Worm (Caenorhabditis elegans) whole organism, L4 larva: ENCODE measurements around the gene F08G2.5.
"Not testable (repeated sequence)": the region's sequence is repeated elsewhere in the genome, so short reads cannot be mapped to it uniquely, and the experiment has no call there.

Experiments used
- T26A8.4 ChIP-seq: fragments of 200-800 bp; sonication (Bioruptor generic); IDR thresholded peaks from 2 replicates; pipeline ENCODE4 v1.3.6; 2022; ENCODE audit warnings: missing genetic modification characterization, missing compliant biosample characterization
- Y48G9A.11 ChIP-seq: fragments of 200-800 bp; sonication (Bioruptor generic); IDR thresholded peaks from 2 replicates; pipeline ENCODE4 v1.3.6; 2022; ENCODE audit warnings: missing genetic modification reagents, missing genetic modification characterization, missing compliant biosample characterization
- arid-1 ChIP-seq: fragments of 200-800 bp; sonication (Bioruptor generic); conservative IDR thresholded peaks from 2 replicates; pipeline ENCODE4 v1.3.6; 2022; ENCODE audit warnings: missing genetic modification reagents, missing genetic modification characterization, missing compliant biosample characterization
- ceh-82 ChIP-seq: sonication (generic microtip); optimal IDR thresholded peaks from 2 replicates; lab custom pipeline; 2017; ENCODE audit warnings: missing biosample characterization, missing genetic modification characterization
- daf-16 ChIP-seq, 3 experiments: sonication (generic microtip); optimal IDR thresholded peaks; 2 replicates each; lab custom pipeline; 2016 to 2017; ENCODE audit warnings: missing genetic modification characterization in 3 of 3, missing genetic modification reagents in 3 of 3, mild to moderate bottlenecking in 2 of 3, missing compliant biosample characterization in 2 of 3, missing biosample characterization in 1 of 3, moderate library complexity in 1 of 3
- dmd-6 ChIP-seq: fragments of 200-800 bp; sonication (Bioruptor generic); IDR thresholded peaks from 2 replicates; pipeline ENCODE4 v1.3.6; 2022; ENCODE audit warnings: missing genetic modification reagents, missing genetic modification characterization, missing compliant biosample characterization
- hlh-11 ChIP-seq: fragments of 200-800 bp; sonication (Bioruptor generic); optimal IDR thresholded peaks from 2 replicates; lab custom pipeline; 2018; ENCODE audit warnings: mild to moderate bottlenecking, missing genetic modification characterization, missing compliant biosample characterization
- hlh-30 ChIP-seq: sonication (generic microtip); optimal IDR thresholded peaks from 2 replicates; lab custom pipeline; 2017; ENCODE audit warnings: antibody characterized with exemption, mild to moderate bottlenecking, missing genetic modification characterization, missing compliant biosample characterization; ENCODE audit not compliant: insufficient read depth
- lin-1 ChIP-seq: fragments of 200-800 bp; sonication (Bioruptor generic); IDR thresholded peaks from 2 replicates; pipeline ENCODE4 v1.3.6; 2022; ENCODE audit warnings: missing genetic modification reagents, missing genetic modification characterization, missing compliant biosample characterization
- lin-38 ChIP-seq: fragments of 200-800 bp; sonication (Bioruptor generic); IDR thresholded peaks from 2 replicates; pipeline ENCODE4 v1.3.6; 2022; ENCODE audit warnings: missing genetic modification reagents, missing genetic modification characterization, missing compliant biosample characterization
- lsy-2 ChIP-seq, 2 experiments: fragments of 150-350 bp in 1 of 2; sonication (generic microtip) in 1 of 2; optimal IDR thresholded peaks; 2 replicates each; lab custom pipeline; 2014 to 2017; ENCODE audit warnings: missing biosample characterization in 2 of 2, missing genetic modification characterization in 2 of 2
- madf-5 ChIP-seq, 2 experiments: fragments of 200-800 bp; sonication (Bioruptor generic); IDR thresholded peaks; 2 replicates each; pipeline ENCODE4 v1.3.6; 2022; ENCODE audit warnings: missing compliant biosample characterization in 2 of 2, missing genetic modification characterization in 2 of 2
- mdl-1 ChIP-seq, 2 experiments: fragments of 150-350 bp in 1 of 2; sonication (generic microtip) in 1 of 2; optimal IDR thresholded peaks; 2 replicates each; lab custom pipeline; 2014 to 2017; ENCODE audit warnings: missing biosample characterization in 2 of 2, missing genetic modification characterization in 2 of 2
- mdt-29 ChIP-seq: fragments of 200-800 bp; sonication (Bioruptor generic); IDR thresholded peaks from 2 replicates; pipeline ENCODE4 v1.3.6; 2022; ENCODE audit warnings: missing genetic modification reagents, missing genetic modification characterization, missing compliant biosample characterization
- mep-1 ChIP-seq: fragments of 150-350 bp; sonication (generic microtip); optimal IDR thresholded peaks from 3 replicates; lab custom pipeline; 2014; ENCODE audit warnings: missing biosample characterization, missing genetic modification characterization
- mes-2 ChIP-seq: sonication (generic microtip); optimal IDR thresholded peaks from 2 replicates; lab custom pipeline; 2016; ENCODE audit warnings: missing genotype, mild to moderate bottlenecking, missing genetic modification characterization, missing compliant biosample characterization; ENCODE audit not compliant: poor library complexity, severe bottlenecking
- mxl-3 ChIP-seq: fragments of 200-800 bp; sonication (Bioruptor generic); optimal IDR thresholded peaks from 2 replicates; lab custom pipeline; 2018; ENCODE audit warnings: mild to moderate bottlenecking, missing genetic modification characterization, missing compliant biosample characterization
- nhr-102 ChIP-seq: sonication (generic microtip); optimal IDR thresholded peaks from 2 replicates; lab custom pipeline; 2016; ENCODE audit warnings: mild to moderate bottlenecking, missing genetic modification characterization, moderate library complexity, missing compliant biosample characterization
- nhr-28 ChIP-seq: fragments of 150-350 bp; optimal IDR thresholded peaks from 2 replicates; lab custom pipeline; 2014; ENCODE audit warnings: missing biosample characterization, missing genetic modification characterization
- nhr-42 ChIP-seq: fragments of 200-800 bp; sonication (Bioruptor generic); IDR thresholded peaks from 2 replicates; pipeline ENCODE4 v1.3.6; 2022; ENCODE audit warnings: missing genetic modification characterization, missing compliant biosample characterization
- nhr-76 ChIP-seq: fragments of 150-350 bp; optimal IDR thresholded peaks from 2 replicates; lab custom pipeline; 2014; ENCODE audit warnings: missing biosample characterization, missing genetic modification characterization
- nhr-77 ChIP-seq: fragments of 150-350 bp; optimal IDR thresholded peaks from 2 replicates; lab custom pipeline; 2014; ENCODE audit warnings: missing biosample characterization, missing genetic modification characterization
- pha-4 ChIP-seq, 2 experiments: fragments of 150-350 bp in 1 of 2; fragments of 200-800 bp in 1 of 2; sonication (Bioruptor generic) in 1 of 2; IDR thresholded peaks in 1 of 2; optimal IDR thresholded peaks in 1 of 2; 2 replicates each; pipeline versions ENCODE4 v1.3.6 to Lab custom; 2014 to 2022; ENCODE audit warnings: missing genetic modification characterization in 2 of 2, missing genetic modification reagents in 2 of 2, missing biosample characterization in 1 of 2, missing compliant biosample characterization in 1 of 2
- php-3 ChIP-seq: fragments of 200-800 bp; sonication (Bioruptor generic); IDR thresholded peaks from 2 replicates; pipeline ENCODE4 v1.3.6; 2022; ENCODE audit warnings: missing genetic modification reagents, missing genetic modification characterization, missing compliant biosample characterization
- pqm-1 ChIP-seq: sonication (generic microtip); optimal IDR thresholded peaks from 2 replicates; lab custom pipeline; 2017; ENCODE audit warnings: missing biosample characterization, missing genetic modification characterization
- snpc-1.2 ChIP-seq: fragments of 200-800 bp; sonication (Bioruptor generic); IDR thresholded peaks from 2 replicates; pipeline ENCODE4 v1.3.6; 2022; ENCODE audit warnings: missing genetic modification reagents, missing genetic modification characterization, missing compliant biosample characterization
- unc-130 ChIP-seq: sonication (generic microtip); optimal IDR thresholded peaks from 2 replicates; lab custom pipeline; 2016; ENCODE audit warnings: missing genetic modification reagents, missing genetic modification characterization, missing compliant biosample characterization
- unc-62 ChIP-seq, 3 experiments: fragments of 150-350 bp in 1 of 3; sonication (generic microtip); optimal IDR thresholded peaks in 2 of 3; peaks in 1 of 3; 1 replicate in 1 of 3; 2 replicates in 2 of 3; lab custom pipeline; 2014 to 2017; ENCODE audit warnings: missing biosample characterization in 3 of 3, missing genetic modification characterization in 3 of 3, missing genetic modification reagents in 3 of 3, missing genotype in 1 of 3

F08G2.5 gene

ce11 chrII:13829123-13829996 lies 4.1 kb downstream of the F08G2.5 start (continued):
- TF ChIP-seq pha-4 (GFP tag; IDR thresholded peaks at IDR 0.05; lab: Robert Waterston, UW): peak; percentile 45; the same call in 1 of the 2 replicates
- TF ChIP-seq pha-4 (tag; optimal IDR thresholded peaks at IDR 0.05; lab: Kevin White, UChicago): not testable (repeated sequence)
- peak; percentile 90 for TF ChIP-seq nhr-77
- peak; percentile 8 for TF ChIP-seq pqm-1
- peak; percentile 38 to 55 for TF ChIP-seq lsy-2 (tag; optimal IDR thresholded peaks at IDR 0.05; lab: Kevin White, UChicago)
- peak; percentile 36 for TF ChIP-seq mes-2 (tag; lab: Kevin White, UChicago)
- TF ChIP-seq nhr-28 (tag; lab: Kevin White, UChicago): peak; percentile 80
- TF ChIP-seq T26A8.4 (GFP tag; lab: Robert Waterston, UW): peak; percentile 89
- peak; percentile 69 for TF ChIP-seq nhr-102 (tag; lab: Kevin White, UChicago)
- TF ChIP-seq nhr-76: peak; percentile 28
- TF ChIP-seq hlh-11 (tag; lab: Kevin White, UChicago): peak; percentile 71
- TF ChIP-seq hlh-30 (tag; lab: Kevin White, UChicago): peak; percentile 70
- peak; percentile 57 for TF ChIP-seq unc-130
- TF ChIP-seq mdl-1 (tag; optimal IDR thresholded peaks at IDR 0.05; lab: Kevin White, UChicago): peak in 1 of 2 experiments; percentile 43
- peak; percentile 71 for TF ChIP-seq dmd-6 (GFP tag; lab: Robert Waterston, UW)
- 0 out of 2 replicates have a peak, but pooled peaks have one; percentile 11 for TF ChIP-seq Y48G9A.11

- TF ChIP-seq unc-62 (GFP tag; optimal IDR thresholded peaks at IDR 0.05 in 1 of 2; lab: Kevin White, UChicago) (peak in 1 of 2 experiments; percentile 27), unc-62 (tag; optimal IDR thresholded peaks at IDR 0.05; lab: Kevin White, UChicago) (no peak), madf-5 (GFP tag; IDR thresholded peaks at IDR 0.05; lab: Robert Waterston, UW) (no peak), ceh-82 (tag; lab: Kevin White, UChicago) (no peak), dmd-6 (GFP tag; lab: Robert Waterston, UW) (no peak), mxl-3 (GFP tag; lab: Kevin White, UChicago) (no peak)
Measured at ce11 chrII:13828597-13828996, 4.8 kb downstream of the F08G2.5 start, which contains the start of gene his-42. TSS of gene his-42 (minus strand) at chrII:13828697.

DNA sequence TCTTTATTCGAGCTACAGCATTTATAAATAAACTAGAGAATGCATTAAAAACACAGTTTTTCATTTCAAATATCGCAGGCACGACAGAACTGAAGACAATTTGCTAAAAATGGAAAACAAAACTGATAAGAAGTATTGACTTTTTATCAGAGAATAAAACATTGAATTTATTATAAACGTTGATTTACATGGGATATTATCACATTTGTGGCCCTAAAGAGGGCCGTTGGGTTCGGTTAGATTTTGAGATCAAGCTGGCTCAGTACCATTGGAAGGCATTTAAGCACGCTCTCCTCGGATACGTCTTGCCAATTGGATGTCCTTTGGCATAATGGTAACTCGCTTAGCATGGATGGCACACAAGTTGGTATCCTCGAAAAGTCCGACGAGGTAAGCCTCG lies 8.9 kb downstream of the F08G2.5 start:
- peak; percentile 72 for TF ChIP-seq nhr-77
- not testable (repeated sequence) for TF ChIP-seq daf-16 (GFP tag; optimal IDR thresholded peaks at IDR 0.05; lab: Kevin White, UChicago)
- TF ChIP-seq daf-16 (tag; optimal IDR thresholded peaks at IDR 0.05; lab: Kevin White, UChicago): peak; percentile 32

- TF ChIP-seq mep-1 (tag; lab: Kevin White, UChicago); mdt-29; lin-1: not testable (repeated sequence)
Measured at ce11 chrII:13818043-13818442, 15.4 kb downstream of the F08G2.5 start, which contains the start of gene his-16. TSS of gene his-16 (minus strand) at chrII:13818143.

DNA sequence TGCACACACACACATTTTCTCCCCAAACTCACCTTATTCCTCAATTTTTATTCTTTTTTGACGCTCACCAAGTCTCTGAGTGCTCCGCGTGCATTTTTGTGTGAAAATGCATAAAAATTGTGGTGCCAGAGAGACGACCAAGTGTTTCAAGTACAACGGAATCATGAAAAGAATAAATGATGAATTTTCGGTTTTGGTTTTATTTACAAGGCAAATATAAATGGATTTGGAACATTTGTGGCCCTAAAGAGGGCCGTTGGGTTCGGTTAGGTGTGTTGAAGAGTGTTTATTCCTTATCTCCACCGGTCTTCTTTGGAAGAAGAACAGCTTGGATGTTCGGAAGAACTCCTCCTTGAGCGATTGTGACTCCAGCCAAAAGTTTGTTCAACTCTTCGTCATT lies 16.0 kb downstream of the F08G2.5 start:
- TF ChIP-seq snpc-1.2 (GFP tag; lab: Robert Waterston, UW): 0 out of 2 replicates have a peak, but pooled peaks have one; percentile 51
- 0 out of 2 replicates have a peak, but pooled peaks have one; percentile 7 for TF ChIP-seq php-3 (GFP tag; lab: Robert Waterston, UW)
- TF ChIP-seq nhr-42: 0 out of 2 replicates have a peak, but pooled peaks have one; percentile 43
- 0 out of 2 replicates have a peak, but pooled peaks have one; percentile 41 for TF ChIP-seq arid-1 (GFP tag; lab: Robert Waterston, UW)
- peak; percentile 46 for TF ChIP-seq lin-38 (GFP tag; lab: Robert Waterston, UW)
- TF ChIP-seq nhr-102 (tag; lab: Kevin White, UChicago): peak; percentile 2
